Fruit fly (Drosophila melanogaster) whole organism, embryonic: ENCODE results near the gene Pif1.

Experiments
- Atf3 ChIP-seq: fragments of 200-800 bp; sonication (Bioruptor generic); optimal IDR thresholded peaks from 3 replicates; lab custom pipeline; 2016; ENCODE audit warnings: missing biosample characterization, missing genetic modification characterization
- Awh ChIP-seq: fragments of 200-800 bp; sonication (Bioruptor generic); IDR thresholded peaks from 2 replicates; pipeline ENCODE4, ENCODE4 v1.3.6; 2022; ENCODE audit warnings: missing biosample characterization, missing genetic modification characterization
- BEAF-32 ChIP-seq: fragments of 200-800 bp; sonication (Bioruptor generic); optimal IDR thresholded peaks from 3 replicates; lab custom pipeline; 2017; ENCODE audit warnings: missing biosample characterization, missing genetic modification characterization, mild to moderate bottlenecking, moderate library complexity, missing genetic modification reagents
- Bgb ChIP-seq: fragments of 200-800 bp; sonication (Bioruptor generic); IDR thresholded peaks from 2 replicates; pipeline ENCODE4 v1.3.6; 2022; ENCODE audit warnings: missing biosample characterization, missing genetic modification characterization; ENCODE audit not compliant: partially characterized antibody
- BtbVII ChIP-seq: fragments of 200-800 bp; sonication (Bioruptor generic); optimal IDR thresholded peaks from 3 replicates; lab custom pipeline; 2017; ENCODE audit warnings: missing biosample characterization, mild to moderate bottlenecking, missing genetic modification characterization
- CG11456 ChIP-seq: fragments of 200-800 bp; sonication (Bioruptor generic); IDR thresholded peaks from 3 replicates; pipeline ENCODE4 v1.3.6; 2022; ENCODE audit warnings: missing biosample characterization, missing genetic modification characterization
- CG12155 ChIP-seq: fragments of 200-800 bp; sonication (Bioruptor generic); optimal IDR thresholded peaks from 3 replicates; lab custom pipeline; 2016; ENCODE audit warnings: missing biosample characterization, missing genetic modification characterization
- CG13424 ChIP-seq: fragments of 200-800 bp; sonication (Bioruptor generic); optimal IDR thresholded peaks from 2 replicates; lab custom pipeline; 2019; ENCODE audit warnings: missing biosample characterization, mild to moderate bottlenecking, missing genetic modification characterization, moderate library complexity
- CG16779 ChIP-seq: fragments of 200-800 bp; sonication (Bioruptor generic); IDR thresholded peaks from 2 replicates; pipeline ENCODE4 v1.3.6; 2022; ENCODE audit warnings: missing biosample characterization, missing genetic modification characterization
- CG16815 ChIP-seq: fragments of 200-800 bp; sonication (Bioruptor generic); optimal IDR thresholded peaks from 3 replicates; lab custom pipeline; 2017; ENCODE audit warnings: missing biosample characterization, mild to moderate bottlenecking, missing genetic modification characterization
- CG18599 ChIP-seq: fragments of 200-800 bp; sonication (Bioruptor generic); optimal IDR thresholded peaks from 3 replicates; lab custom pipeline; 2017; ENCODE audit warnings: missing biosample characterization, missing genetic modification characterization, mild to moderate bottlenecking, moderate library complexity, missing genetic modification reagents
- CG32772 ChIP-seq: fragments of 200-800 bp; sonication (Bioruptor generic); IDR thresholded peaks from 2 replicates; pipeline ENCODE4 v1.3.6; 2022; ENCODE audit warnings: missing biosample characterization, missing genetic modification characterization
- CG3407 ChIP-seq: fragments of 200-800 bp; sonication (Bioruptor generic); optimal IDR thresholded peaks from 2 replicates; lab custom pipeline; 2018; ENCODE audit warnings: missing biosample characterization, mild to moderate bottlenecking, missing genetic modification characterization
- CG34224 ChIP-seq: fragments of 200-800 bp; sonication (Bioruptor generic); IDR thresholded peaks from 3 replicates; pipeline ENCODE4 v1.3.6; 2022; ENCODE audit warnings: missing biosample characterization, missing genetic modification characterization; ENCODE audit not compliant: partially characterized antibody
- CG34422 ChIP-seq: fragments of 200-800 bp; sonication (Bioruptor generic); IDR thresholded peaks from 3 replicates; pipeline ENCODE4 v1.3.6; 2022; ENCODE audit warnings: missing biosample characterization, missing genetic modification characterization
- CG3838 ChIP-seq: fragments of 200-800 bp; sonication (Bioruptor generic); optimal IDR thresholded peaks from 3 replicates; lab custom pipeline; 2016; ENCODE audit warnings: missing biosample characterization, missing genetic modification characterization
- CG4617 ChIP-seq: fragments of 200-800 bp; sonication (Bioruptor generic); optimal IDR thresholded peaks from 3 replicates; lab custom pipeline; 2016; ENCODE audit warnings: missing biosample characterization, missing genetic modification characterization, borderline replicate concordance
- CG6654 ChIP-seq: fragments of 200-800 bp; sonication (Bioruptor generic); optimal IDR thresholded peaks from 2 replicates; lab custom pipeline; 2017; ENCODE audit warnings: missing biosample characterization, mild to moderate bottlenecking, missing genetic modification characterization
- CG7372 ChIP-seq: fragments of 200-800 bp; sonication (Bioruptor generic); IDR thresholded peaks from 2 replicates; pipeline ENCODE4 v1.3.6; 2022; ENCODE audit warnings: missing biosample characterization, missing genetic modification characterization
- CG7556 ChIP-seq: fragments of 200-800 bp; sonication (Bioruptor generic); optimal IDR thresholded peaks from 2 replicates; lab custom pipeline; 2017; ENCODE audit warnings: missing biosample characterization, mild to moderate bottlenecking, missing genetic modification characterization
- CG8281 ChIP-seq: fragments of 200-800 bp; sonication (Bioruptor generic); optimal IDR thresholded peaks from 2 replicates; lab custom pipeline; 2018; ENCODE audit warnings: missing biosample characterization, mild to moderate bottlenecking, missing genetic modification characterization, moderate library complexity
- CG8924 ChIP-seq: fragments of 200-800 bp; optimal IDR thresholded peaks from 3 replicates; lab custom pipeline; 2019; ENCODE audit warnings: missing biosample characterization, mild to moderate bottlenecking, missing genetic modification characterization, moderate library complexity
- CG9797 ChIP-seq: fragments of 200-800 bp; sonication (Bioruptor generic); optimal IDR thresholded peaks from 3 replicates; lab custom pipeline; 2018; ENCODE audit warnings: missing biosample characterization, mild to moderate bottlenecking, missing genetic modification characterization
- Deaf1 ChIP-seq: fragments of 200-800 bp; optimal IDR thresholded peaks from 3 replicates; lab custom pipeline; 2019; ENCODE audit warnings: missing biosample characterization, mild to moderate bottlenecking, missing genetic modification characterization, moderate library complexity
- Dp ChIP-seq: fragments of 200-800 bp; sonication (Bioruptor generic); optimal IDR thresholded peaks from 2 replicates; lab custom pipeline; 2018; ENCODE audit warnings: missing biosample characterization, mild to moderate bottlenecking, missing genetic modification characterization, moderate library complexity
- Fer2 ChIP-seq: fragments of 200-800 bp; sonication (Bioruptor generic); optimal IDR thresholded peaks from 2 replicates; lab custom pipeline; 2018; ENCODE audit warnings: missing biosample characterization, mild to moderate bottlenecking, missing genetic modification characterization, moderate library complexity
- HLHmδ ChIP-seq: fragments of 200-800 bp; sonication (Bioruptor generic); optimal IDR thresholded peaks from 2 replicates; lab custom pipeline; 2018; ENCODE audit warnings: missing biosample characterization, mild to moderate bottlenecking, missing genetic modification characterization, moderate library complexity
- MBD-R2 ChIP-seq: fragments of 200-800 bp; sonication (Bioruptor generic); IDR thresholded peaks from 2 replicates; pipeline ENCODE4 v1.3.6; 2022; ENCODE audit warnings: missing biosample characterization, missing genetic modification characterization
- Pdp1 ChIP-seq, 2 experiments: fragments of 200-800 bp; sonication (Bioruptor generic); optimal IDR thresholded peaks; 3 replicates each; lab custom pipeline; 2016; ENCODE audit warnings: missing biosample characterization in 2 of 2, missing genetic modification characterization in 2 of 2, mild to moderate bottlenecking in 1 of 2, moderate library complexity in 1 of 2
- Sin3A ChIP-seq: fragments of >200 bp; optimal IDR thresholded peaks from 2 replicates; lab custom pipeline; 2018
- Stat92E ChIP-seq, 3 experiments: fragments of >200 bp in 2 of 3; fragments of 200-800 bp in 1 of 3; sonication (Bioruptor generic) in 1 of 3; optimal IDR thresholded peaks; 2 replicates each; lab custom pipeline; 2017 to 2019; ENCODE audit warnings: missing biosample characterization in 3 of 3, missing genetic modification characterization in 3 of 3, mild to moderate bottlenecking in 1 of 3, moderate library complexity in 1 of 3
- TFAM ChIP-seq: fragments of 200-800 bp; sonication (Bioruptor generic); optimal IDR thresholded peaks from 2 replicates; lab custom pipeline; 2017; ENCODE audit warnings: missing biosample characterization, missing genetic modification characterization, inconsistent platforms
- Taf1 ChIP-seq: fragments of 200-800 bp; sonication (Bioruptor generic); IDR thresholded peaks from 2 replicates; pipeline ENCODE4 v1.3.6; 2022; ENCODE audit warnings: missing biosample characterization, missing genetic modification characterization
- chif ChIP-seq, 2 experiments: fragments of 200-800 bp; sonication (Bioruptor generic); optimal IDR thresholded peaks; 3 replicates each; lab custom pipeline; 2016; ENCODE audit warnings: missing biosample characterization in 2 of 2, missing genetic modification characterization in 2 of 2
- chn ChIP-seq: fragments of 200-800 bp; sonication (Bioruptor generic); optimal IDR thresholded peaks from 2 replicates; lab custom pipeline; 2016; ENCODE audit warnings: missing biosample characterization, missing genetic modification characterization
- corto ChIP-seq: fragments of 200-800 bp; sonication (Bioruptor generic); optimal IDR thresholded peaks from 2 replicates; lab custom pipeline; 2016; ENCODE audit warnings: missing biosample characterization, mild to moderate bottlenecking, missing genetic modification characterization, moderate library complexity
- disco-r ChIP-seq: fragments of 200-800 bp; sonication (Bioruptor generic); optimal IDR thresholded peaks from 2 replicates; lab custom pipeline; 2016; ENCODE audit warnings: missing biosample characterization, missing genetic modification characterization
- exex ChIP-seq: fragments of 200-800 bp; sonication (Bioruptor generic); optimal IDR thresholded peaks from 4 replicates; lab custom pipeline; 2018; ENCODE audit warnings: missing biosample characterization, mild to moderate bottlenecking, missing genetic modification characterization, moderate library complexity
- gfzf ChIP-seq: fragments of 200-800 bp; sonication (Bioruptor generic); optimal IDR thresholded peaks from 2 replicates; lab custom pipeline; 2016; ENCODE audit warnings: missing biosample characterization, mild to moderate bottlenecking, missing genetic modification characterization, moderate library complexity
- gsb-n ChIP-seq: fragments of 200-800 bp; sonication (Bioruptor generic); optimal IDR thresholded peaks from 3 replicates; lab custom pipeline; 2018; ENCODE audit warnings: missing biosample characterization, mild to moderate bottlenecking, missing genetic modification characterization
- jigr1 ChIP-seq: fragments of 200-800 bp; sonication (Bioruptor generic); IDR thresholded peaks from 3 replicates; pipeline ENCODE4 v1.3.6; 2022; ENCODE audit warnings: missing biosample characterization, missing genetic modification characterization
- nerfin-1 ChIP-seq: fragments of 200-800 bp; sonication (Bioruptor generic); optimal IDR thresholded peaks from 3 replicates; lab custom pipeline; 2019; ENCODE audit warnings: missing biosample characterization, mild to moderate bottlenecking, missing genetic modification characterization, moderate library complexity
- pnt ChIP-seq: fragments of 200-800 bp; sonication (Bioruptor generic); optimal IDR thresholded peaks from 3 replicates; lab custom pipeline; 2016; ENCODE audit warnings: missing biosample characterization, missing genetic modification characterization
- pzg ChIP-seq: fragments of 200-800 bp; sonication (Bioruptor generic); optimal IDR thresholded peaks from 3 replicates; lab custom pipeline; 2018; ENCODE audit warnings: missing biosample characterization, mild to moderate bottlenecking, missing genetic modification characterization, moderate library complexity
- repo ChIP-seq: fragments of 200-800 bp; sonication (Bioruptor generic); optimal IDR thresholded peaks from 2 replicates; lab custom pipeline; 2016; ENCODE audit warnings: missing biosample characterization, missing genetic modification characterization
- scrt ChIP-seq: fragments of 200-800 bp; sonication (Bioruptor generic); optimal IDR thresholded peaks from 2 replicates; lab custom pipeline; 2018; ENCODE audit warnings: missing biosample characterization, mild to moderate bottlenecking, missing genetic modification characterization, moderate library complexity
- sisA ChIP-seq: fragments of 200-800 bp; sonication (Bioruptor generic); IDR thresholded peaks from 2 replicates; pipeline ENCODE4 v1.3.6; 2022; ENCODE audit warnings: missing biosample characterization, missing genetic modification characterization
- sug ChIP-seq: fragments of 200-800 bp; optimal IDR thresholded peaks from 2 replicates; lab custom pipeline; 2019; ENCODE audit warnings: missing biosample characterization, mild to moderate bottlenecking, missing genetic modification characterization, moderate library complexity
- tap ChIP-seq: fragments of 200-800 bp; optimal IDR thresholded peaks from 3 replicates; lab custom pipeline; 2019; ENCODE audit warnings: missing biosample characterization, mild to moderate bottlenecking, missing genetic modification characterization, moderate library complexity

Pif1 gene

DNA sequence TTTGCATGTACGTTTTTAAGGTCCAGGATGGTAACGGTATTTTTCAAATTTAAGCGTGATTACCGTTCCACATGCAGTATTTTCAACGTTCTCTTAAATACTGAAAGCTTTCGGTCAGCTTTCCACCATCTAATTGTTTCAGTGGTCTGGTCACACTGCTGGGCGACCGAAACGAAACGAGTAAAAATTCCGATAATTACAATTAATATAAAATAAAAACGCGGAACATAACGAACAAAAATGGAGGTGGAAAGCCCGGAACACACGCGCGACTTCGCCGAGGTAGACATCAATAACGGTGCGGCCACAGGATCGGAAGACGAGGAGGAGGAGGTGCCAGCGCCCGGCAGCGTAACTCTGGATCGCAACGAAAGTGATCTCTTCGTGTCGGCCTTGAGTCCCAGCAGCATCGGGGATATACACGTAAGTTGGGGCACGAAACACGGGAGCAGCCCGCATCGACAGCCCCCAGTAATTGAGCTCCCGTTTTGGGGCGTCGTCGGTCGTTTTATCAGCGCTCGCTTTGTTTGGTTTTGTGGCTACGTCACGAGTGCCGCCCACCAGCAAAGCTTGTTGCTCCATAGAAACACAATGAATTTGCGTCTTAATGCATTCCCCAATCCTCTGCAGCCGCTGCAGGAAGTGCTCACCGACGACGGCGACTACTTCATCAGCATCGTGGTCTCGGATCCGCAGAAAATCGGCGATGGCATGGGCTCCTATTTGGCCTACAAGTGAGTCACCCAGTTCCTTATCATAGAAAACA is 20.1 kb downstream of the Pif1 start, which contains the start of gene Snx1 (continued):
- TF ChIP-seq CG16815 (GFP tag; lab: Kevin White, UChicago) = no peak
- no peak for TF ChIP-seq Sin3A (lab: Kevin White, UChicago)
- TF ChIP-seq MBD-R2 (GFP tag; lab: Robert Waterston, UW) = peak; percentile 67
- TF ChIP-seq CG34422 (GFP tag; lab: Robert Waterston, UW) = peak; percentile 47; the same call in 1 of the 3 replicates
- TF ChIP-seq Taf1 (GFP tag; lab: Robert Waterston, UW) = no peak
- no peak for TF ChIP-seq TFAM
- peak; percentile 71 for TF ChIP-seq pzg (GFP tag; lab: Kevin White, UChicago)
- no peak for TF ChIP-seq jigr1
- no peak for TF ChIP-seq CG8281 (tag; lab: Kevin White, UChicago)
- TF ChIP-seq scrt = no peak
- TF ChIP-seq CG8924 (tag; lab: Kevin White, UChicago) = no peak
- no peak for TF ChIP-seq corto
- TF ChIP-seq tap (tag; lab: Kevin White, UChicago) = no peak
- no peak for TF ChIP-seq pnt (GFP tag; lab: Kevin White, UChicago)
- TF ChIP-seq CG4617 = peak; percentile 35
- TF ChIP-seq exex (tag; lab: Kevin White, UChicago) = peak; percentile 53
- TF ChIP-seq chn (GFP tag; lab: Kevin White, UChicago) = no peak
- TF ChIP-seq repo (GFP tag; lab: Kevin White, UChicago) = no peak
- peak; percentile 84 for TF ChIP-seq Deaf1 (tag; lab: Kevin White, UChicago)
- peak in 1 of 2 experiments; percentile 4 for TF ChIP-seq Pdp1 (GFP tag; optimal IDR thresholded peaks at IDR 0.05; lab: Kevin White, UChicago)
- TF ChIP-seq HLHmδ = no peak
- no peak for TF ChIP-seq Atf3
- TF ChIP-seq Stat92E (GFP tag; optimal IDR thresholded peaks at IDR 0.05; lab: Kevin White, UChicago) = no peak
- peak; percentile 8; the same call in 1 of the 2 replicates for TF ChIP-seq Bgb (GFP tag; lab: Robert Waterston, UW)
- TF ChIP-seq CG32772 = no peak
- TF ChIP-seq CG6654 (GFP tag; lab: Kevin White, UChicago) = no peak
- peak; percentile 20; the same call in 1 of the 3 replicates for TF ChIP-seq CG34224 (GFP tag; lab: Robert Waterston, UW)
- TF ChIP-seq nerfin-1 (tag; lab: Kevin White, UChicago) = peak; percentile 31
- peak; percentile 61 for TF ChIP-seq CG9797
- TF ChIP-seq CG12155 (GFP tag; lab: Kevin White, UChicago) = peak; percentile 18
- no peak for TF ChIP-seq CG7372 (GFP tag; lab: Robert Waterston, UW)
- no peak for TF ChIP-seq CG18599 (GFP tag; lab: Kevin White, UChicago)
- TF ChIP-seq BEAF-32 = peak; percentile 29
- TF ChIP-seq CG11456 = no peak
- TF ChIP-seq disco-r = no peak
- peak; percentile 75 for TF ChIP-seq gfzf (GFP tag; lab: Kevin White, UChicago)
- peak; percentile 97 for TF ChIP-seq sug
- no peak for TF ChIP-seq BtbVII (GFP tag; lab: Kevin White, UChicago)
- TF ChIP-seq CG16779 = no peak
- no peak for TF ChIP-seq Fer2 (tag; lab: Kevin White, UChicago)
- no peak for TF ChIP-seq CG13424 (tag; lab: Kevin White, UChicago)
- no peak for TF ChIP-seq CG3407 (GFP tag; lab: Kevin White, UChicago)
- TF ChIP-seq gsb-n (tag; lab: Kevin White, UChicago) = peak; percentile 67
- TF ChIP-seq CG7556 (GFP tag; lab: Kevin White, UChicago) = no peak
- no peak for TF ChIP-seq chif (GFP tag; optimal IDR thresholded peaks at IDR 0.05; lab: Kevin White, UChicago)
- no peak for TF ChIP-seq Awh (GFP tag; lab: Robert Waterston, UW)
- TF ChIP-seq sisA (GFP tag; lab: Robert Waterston, UW) = no peak
- no peak for TF ChIP-seq CG3838
- TF ChIP-seq Dp = peak; percentile 60
